Worm (Caenorhabditis elegans): Measurements from ENCODE around the gene tbx-9.

ce11 chrIII:10294837-10295236 lies 46.8 kb downstream of the tbx-9 start, which contains the start of gene vglu-2:
- TF ChIP-seq odd-2 (tag; optimal IDR thresholded peaks at IDR 0.05) = no peak
- TF ChIP-seq lin-11 (tag; optimal IDR thresholded peaks at IDR 0.05) = no peak
- no peak for TF ChIP-seq lim-6 (tag; optimal IDR thresholded peaks at IDR 0.05)
- TF ChIP-seq sox-4 (tag; optimal IDR thresholded peaks at IDR 0.05) = no peak
